Fruit fly (Drosophila melanogaster) whole organism, embryonic: ENCODE results near the gene Gr64f.

Experiments
- C15 ChIP-seq: fragments of 200-800 bp; sonication (Bioruptor generic); IDR thresholded peaks from 3 replicates; pipeline ENCODE4 v1.3.6; 2022; ENCODE audit warnings: missing biosample characterization, missing genetic modification characterization
- CG10462 ChIP-seq: fragments of 200-800 bp; sonication (Bioruptor generic); optimal IDR thresholded peaks from 2 replicates; lab custom pipeline; 2016; ENCODE audit warnings: missing biosample characterization, missing genetic modification characterization
- CG10565 ChIP-seq: fragments of 200-800 bp; sonication (Bioruptor generic); optimal IDR thresholded peaks from 3 replicates; lab custom pipeline; 2016; ENCODE audit warnings: missing biosample characterization, mild to moderate bottlenecking, missing genetic modification characterization
- CG12071 ChIP-seq: fragments of 200-800 bp; sonication (Bioruptor generic); optimal IDR thresholded peaks from 3 replicates; lab custom pipeline; 2018; ENCODE audit warnings: missing biosample characterization, mild to moderate bottlenecking, missing genetic modification characterization
- CG12104 ChIP-seq: fragments of 200-800 bp; sonication (Bioruptor generic); optimal IDR thresholded peaks from 3 replicates; lab custom pipeline; 2016; ENCODE audit warnings: missing biosample characterization, missing genetic modification characterization
- CG1233 ChIP-seq: fragments of 200-800 bp; sonication (Bioruptor generic); optimal IDR thresholded peaks from 4 replicates; lab custom pipeline; 2018; ENCODE audit warnings: missing biosample characterization, mild to moderate bottlenecking, missing genetic modification characterization
- CG12391 ChIP-seq: fragments of 200-800 bp; sonication (Bioruptor generic); optimal IDR thresholded peaks from 3 replicates; lab custom pipeline; 2018; ENCODE audit warnings: missing biosample characterization, mild to moderate bottlenecking, missing genetic modification characterization, moderate library complexity
- CG14441 ChIP-seq: fragments of 200-800 bp; sonication (Bioruptor generic); IDR thresholded peaks from 2 replicates; pipeline ENCODE4 v1.3.6; 2022; ENCODE audit warnings: missing biosample characterization, missing genetic modification characterization
- CG15269 ChIP-seq: fragments of 200-800 bp; sonication (Bioruptor generic); optimal IDR thresholded peaks from 2 replicates; lab custom pipeline; 2018; ENCODE audit warnings: missing biosample characterization, mild to moderate bottlenecking, missing genetic modification characterization, moderate library complexity
- CG1529 ChIP-seq: fragments of 200-800 bp; sonication (Bioruptor generic); optimal IDR thresholded peaks from 3 replicates; lab custom pipeline; 2018; ENCODE audit warnings: missing biosample characterization, missing genetic modification characterization
- CG1603 ChIP-seq: fragments of 200-800 bp; sonication (Bioruptor generic); optimal IDR thresholded peaks from 2 replicates; lab custom pipeline; 2019; ENCODE audit warnings: missing biosample characterization, mild to moderate bottlenecking, missing genetic modification characterization, moderate library complexity
- CG16815 ChIP-seq: fragments of 200-800 bp; sonication (Bioruptor generic); optimal IDR thresholded peaks from 3 replicates; lab custom pipeline; 2017; ENCODE audit warnings: missing biosample characterization, mild to moderate bottlenecking, missing genetic modification characterization
- CG17568 ChIP-seq: fragments of 200-800 bp; sonication (Bioruptor generic); optimal IDR thresholded peaks from 2 replicates; lab custom pipeline; 2018; ENCODE audit warnings: missing biosample characterization, mild to moderate bottlenecking, missing genetic modification characterization, moderate library complexity
- CG18599 ChIP-seq: fragments of 200-800 bp; sonication (Bioruptor generic); optimal IDR thresholded peaks from 3 replicates; lab custom pipeline; 2017; ENCODE audit warnings: missing biosample characterization, missing genetic modification characterization, mild to moderate bottlenecking, moderate library complexity, missing genetic modification reagents
- CG2712 ChIP-seq: fragments of 200-800 bp; optimal IDR thresholded peaks from 3 replicates; lab custom pipeline; 2019; ENCODE audit warnings: missing biosample characterization, mild to moderate bottlenecking, missing genetic modification characterization, moderate library complexity
- CG31441 ChIP-seq: fragments of 200-800 bp; sonication (Bioruptor generic); IDR thresholded peaks from 2 replicates; pipeline ENCODE4 v1.3.6; 2022; ENCODE audit warnings: missing biosample characterization, missing genetic modification characterization
- CG32532 ChIP-seq: fragments of 200-800 bp; sonication (Bioruptor generic); IDR thresholded peaks from 2 replicates; pipeline ENCODE4 v1.3.6; 2022; ENCODE audit warnings: missing biosample characterization, missing genetic modification characterization
- CG33213 ChIP-seq: fragments of 200-800 bp; sonication (Bioruptor generic); optimal IDR thresholded peaks from 3 replicates; lab custom pipeline; 2016; ENCODE audit warnings: missing biosample characterization, missing genetic modification characterization
- CG34376 ChIP-seq: fragments of 200-800 bp; sonication (Bioruptor generic); optimal IDR thresholded peaks from 2 replicates; lab custom pipeline; 2018; ENCODE audit warnings: missing biosample characterization, mild to moderate bottlenecking, missing genetic modification characterization
- CG4282 ChIP-seq: fragments of 200-800 bp; sonication (Bioruptor generic); optimal IDR thresholded peaks from 2 replicates; lab custom pipeline; 2016; ENCODE audit warnings: missing biosample characterization, missing genetic modification characterization
- CG43689 ChIP-seq: fragments of 200-800 bp; sonication (Bioruptor generic); IDR thresholded peaks from 2 replicates; pipeline ENCODE4 v1.3.6; 2022; ENCODE audit warnings: missing biosample characterization, missing genetic modification characterization
- CG5180 ChIP-seq: fragments of 200-800 bp; sonication (Bioruptor generic); optimal IDR thresholded peaks from 3 replicates; lab custom pipeline; 2017; ENCODE audit warnings: missing biosample characterization, missing genetic modification characterization, mild to moderate bottlenecking, moderate library complexity, missing genetic modification reagents
- CG7928 ChIP-seq: fragments of 200-800 bp; sonication (Bioruptor generic); optimal IDR thresholded peaks from 2 replicates; lab custom pipeline; 2017; ENCODE audit warnings: missing biosample characterization, mild to moderate bottlenecking, missing genetic modification characterization
- CoRest ChIP-seq: fragments of 200-800 bp; sonication (Bioruptor generic); optimal IDR thresholded peaks from 3 replicates; lab custom pipeline; 2018; ENCODE audit warnings: missing biosample characterization, mild to moderate bottlenecking, missing genetic modification characterization, moderate library complexity
- H15 ChIP-seq: fragments of 200-800 bp; sonication (Bioruptor generic); IDR thresholded peaks from 3 replicates; pipeline ENCODE4 v1.3.6; 2022; ENCODE audit warnings: missing biosample characterization, missing genetic modification characterization
- Hey ChIP-seq: fragments of 200-800 bp; sonication (Bioruptor generic); optimal IDR thresholded peaks from 3 replicates; lab custom pipeline; 2018; ENCODE audit warnings: missing biosample characterization, mild to moderate bottlenecking, missing genetic modification characterization
- HmgZ ChIP-seq: fragments of 200-800 bp; sonication (Bioruptor generic); optimal IDR thresholded peaks from 2 replicates; lab custom pipeline; 2018; ENCODE audit warnings: missing biosample characterization, mild to moderate bottlenecking, missing genetic modification characterization
- Hsf ChIP-seq: fragments of 200-800 bp; sonication (Bioruptor generic); optimal IDR thresholded peaks from 3 replicates; lab custom pipeline; 2016; ENCODE audit warnings: missing biosample characterization, missing genetic modification characterization
- Lhr ChIP-seq: fragments of 200-800 bp; sonication (Bioruptor generic); optimal IDR thresholded peaks from 3 replicates; lab custom pipeline; 2017; ENCODE audit warnings: mild to moderate bottlenecking, missing biosample characterization, missing genetic modification reagents, missing genetic modification characterization
- Oli ChIP-seq: fragments of 200-800 bp; sonication (Bioruptor generic); optimal IDR thresholded peaks from 2 replicates; lab custom pipeline; 2018; ENCODE audit warnings: missing biosample characterization, mild to moderate bottlenecking, missing genetic modification characterization, moderate library complexity
- Rx ChIP-seq: fragments of 200-800 bp; sonication (Bioruptor generic); IDR thresholded peaks from 2 replicates; pipeline ENCODE4 v1.3.6; 2022; ENCODE audit warnings: missing biosample characterization, missing genetic modification characterization
- Sry-δ ChIP-seq: fragments of 200-800 bp; sonication (Bioruptor generic); optimal IDR thresholded peaks from 2 replicates; lab custom pipeline; 2016; ENCODE audit warnings: missing biosample characterization, missing genetic modification characterization
- az2 ChIP-seq: fragments of 200-800 bp; sonication (Bioruptor generic); optimal IDR thresholded peaks from 3 replicates; lab custom pipeline; 2016; ENCODE audit warnings: missing biosample characterization, missing genetic modification characterization
- caup ChIP-seq: fragments of 200-800 bp; sonication (Bioruptor generic); optimal IDR thresholded peaks from 3 replicates; lab custom pipeline; 2017; ENCODE audit warnings: missing biosample characterization, mild to moderate bottlenecking, missing genetic modification characterization, moderate library complexity; ENCODE audit not compliant: severe bottlenecking
- corto ChIP-seq: fragments of 200-800 bp; sonication (Bioruptor generic); optimal IDR thresholded peaks from 2 replicates; lab custom pipeline; 2016; ENCODE audit warnings: missing biosample characterization, mild to moderate bottlenecking, missing genetic modification characterization, moderate library complexity
- crp ChIP-seq, 2 experiments: fragments of 200-800 bp; sonication (Bioruptor generic); optimal IDR thresholded peaks; 2 replicates in 1 of 2; 3 replicates in 1 of 2; lab custom pipeline; 2017; ENCODE audit warnings: missing biosample characterization in 2 of 2, missing genetic modification characterization in 2 of 2, mild to moderate bottlenecking in 1 of 2, moderate library complexity in 1 of 2
- dan ChIP-seq: fragments of 200-800 bp; sonication (Bioruptor generic); IDR thresholded peaks from 2 replicates; pipeline ENCODE4 v1.3.6; 2022; ENCODE audit warnings: missing biosample characterization, missing genetic modification characterization
- dmrt99B ChIP-seq: fragments of 200-800 bp; sonication (Bioruptor generic); optimal IDR thresholded peaks from 2 replicates; lab custom pipeline; 2018; ENCODE audit warnings: missing biosample characterization, mild to moderate bottlenecking, missing genetic modification characterization, moderate library complexity
- fru ChIP-seq: fragments of >200 bp; optimal IDR thresholded peaks from 2 replicates; lab custom pipeline; 2017
- gcm2 ChIP-seq: fragments of 200-800 bp; sonication (Bioruptor generic); optimal IDR thresholded peaks from 2 replicates; lab custom pipeline; 2016; ENCODE audit warnings: missing biosample characterization, missing genetic modification characterization
- mirr ChIP-seq: fragments of 200-800 bp; sonication (Bioruptor generic); optimal IDR thresholded peaks from 3 replicates; lab custom pipeline; 2018; ENCODE audit warnings: missing biosample characterization, mild to moderate bottlenecking, missing genetic modification characterization
- nmo ChIP-seq: fragments of 200-800 bp; sonication (Bioruptor generic); optimal IDR thresholded peaks from 2 replicates; lab custom pipeline; 2018; ENCODE audit warnings: missing biosample characterization, mild to moderate bottlenecking, missing genetic modification characterization, moderate library complexity
- org-1 ChIP-seq: fragments of 200-800 bp; sonication (Bioruptor generic); optimal IDR thresholded peaks from 2 replicates; lab custom pipeline; 2017; ENCODE audit warnings: missing biosample characterization, missing genetic modification characterization
- peb ChIP-seq: fragments of 200-800 bp; sonication (Bioruptor generic); IDR thresholded peaks from 2 replicates; pipeline ENCODE4 v1.3.6; 2022; ENCODE audit warnings: missing biosample characterization, missing genetic modification characterization
- prd ChIP-seq, 3 experiments: fragments of >200 bp in 2 of 3; fragments of 200-800 bp in 1 of 3; sonication (Bioruptor generic) in 1 of 3; optimal IDR thresholded peaks in 2 of 3; IDR thresholded peaks in 1 of 3; 2 replicates in 2 of 3; 3 replicates in 1 of 3; pipeline versions ENCODE4 v1.3.6 to Lab custom; 2017 to 2022; ENCODE audit warnings: missing biosample characterization in 1 of 3, missing genetic modification characterization in 1 of 3
- sens ChIP-seq: fragments of 200-800 bp; sonication (Bioruptor generic); peaks from one replicate; lab custom pipeline; 2016; ENCODE audit warnings: missing biosample characterization, missing genetic modification characterization
- sisA ChIP-seq: fragments of 200-800 bp; sonication (Bioruptor generic); IDR thresholded peaks from 2 replicates; pipeline ENCODE4 v1.3.6; 2022; ENCODE audit warnings: missing biosample characterization, missing genetic modification characterization
- tna ChIP-seq: fragments of 200-800 bp; sonication (Bioruptor generic); IDR thresholded peaks from 2 replicates; pipeline ENCODE4 v1.3.6; 2022; ENCODE audit warnings: missing biosample characterization, missing genetic modification characterization; ENCODE audit not compliant: partially characterized antibody
- ttk ChIP-seq: fragments of 200-800 bp; sonication (Bioruptor generic); IDR thresholded peaks from 2 replicates; pipeline ENCODE4 v2.1.2; 2022; ENCODE audit warnings: missing biosample characterization, missing genetic modification characterization
- tx ChIP-seq: fragments of 200-800 bp; sonication (Bioruptor generic); optimal IDR thresholded peaks from 2 replicates; lab custom pipeline; 2016; ENCODE audit warnings: missing biosample characterization, missing genetic modification characterization
- zf30C ChIP-seq: fragments of 200-800 bp; sonication (Bioruptor generic); optimal IDR thresholded peaks from 3 replicates; lab custom pipeline; 2018; ENCODE audit warnings: missing biosample characterization, mild to moderate bottlenecking, missing genetic modification characterization

The Gr64f gene

dm6 chr3L:4059293-4059820 lies 23.8 kb downstream of the Gr64f start, which contains the start of gene Ugt305A1 (continued):
- TF ChIP-seq dmrt99B (tag; lab: Kevin White, UChicago) = no peak
- TF ChIP-seq ttk = no peak
- TF ChIP-seq sens (GFP tag; lab: Kevin White, UChicago) = peak; percentile 78
- TF ChIP-seq C15 (GFP tag; lab: Robert Waterston, UW) = no peak
- no peak for TF ChIP-seq CG10462 (GFP tag; lab: Kevin White, UChicago)
- no peak for TF ChIP-seq corto (GFP tag; lab: Kevin White, UChicago)
- TF ChIP-seq dan (GFP tag; lab: Robert Waterston, UW) = no peak
- 0 out of 2 replicates have a peak, but pooled peaks have one; percentile 11 for TF ChIP-seq CG31441 (GFP tag; lab: Robert Waterston, UW)
- no peak for TF ChIP-seq CG1529 (GFP tag; lab: Kevin White, UChicago)
- no peak for TF ChIP-seq mirr (GFP tag; lab: Kevin White, UChicago)
- TF ChIP-seq H15 (GFP tag; lab: Robert Waterston, UW) = no peak
- no peak for TF ChIP-seq crp (GFP tag; optimal IDR thresholded peaks at IDR 0.05; lab: Kevin White, UChicago)
- TF ChIP-seq CG7928 (GFP tag; lab: Kevin White, UChicago) = no peak
- TF ChIP-seq Hsf (GFP tag; lab: Kevin White, UChicago) = no peak
- no peak for TF ChIP-seq Hey (tag; lab: Kevin White, UChicago)
- TF ChIP-seq caup (GFP tag; lab: Kevin White, UChicago) = no peak
- TF ChIP-seq Lhr (GFP tag; lab: Kevin White, UChicago) = no peak
- TF ChIP-seq nmo = no peak
- TF ChIP-seq CG15269 (tag; lab: Kevin White, UChicago) = no peak
- TF ChIP-seq sisA = no peak
- no peak for TF ChIP-seq CG14441 (GFP tag; lab: Robert Waterston, UW)
- no peak for TF ChIP-seq CG5180 (GFP tag; lab: Kevin White, UChicago)
- TF ChIP-seq HmgZ (tag; lab: Kevin White, UChicago) = no peak
- TF ChIP-seq Sry-δ (GFP tag; lab: Kevin White, UChicago) = no peak
- TF ChIP-seq Oli (tag; lab: Kevin White, UChicago) = peak; percentile 6
- no peak for TF ChIP-seq CG10565 (GFP tag; lab: Kevin White, UChicago)
- no peak for TF ChIP-seq CG18599 (GFP tag; lab: Kevin White, UChicago)
- TF ChIP-seq gcm2 (GFP tag; lab: Kevin White, UChicago) = no peak
- TF ChIP-seq CG4282 (GFP tag; lab: Kevin White, UChicago) = no peak
- TF ChIP-seq tx (GFP tag; lab: Kevin White, UChicago) = no peak
- no peak for TF ChIP-seq CG1603 (tag; lab: Kevin White, UChicago)
- TF ChIP-seq zf30C (GFP tag; lab: Kevin White, UChicago) = no peak
- no peak for TF ChIP-seq CG12104 (GFP tag; lab: Kevin White, UChicago)
- no peak for TF ChIP-seq CG1233 (GFP tag; lab: Kevin White, UChicago)
- TF ChIP-seq CG12391 (tag; lab: Kevin White, UChicago) = no peak
- no peak for TF ChIP-seq az2 (GFP tag; lab: Kevin White, UChicago)
- no peak for TF ChIP-seq Rx (GFP tag; lab: Robert Waterston, UW)
- TF ChIP-seq CG43689 = no peak
- TF ChIP-seq CG33213 (GFP tag; lab: Kevin White, UChicago) = no peak
- no peak for TF ChIP-seq CG12071 (GFP tag; lab: Kevin White, UChicago)
- TF ChIP-seq org-1 (GFP tag; lab: Kevin White, UChicago) = no peak
- no peak for TF ChIP-seq CG16815
- no peak for TF ChIP-seq tna (GFP tag; lab: Robert Waterston, UW)
- TF ChIP-seq CG34376 (GFP tag; lab: Kevin White, UChicago) = peak; percentile 6
- TF ChIP-seq CoRest (tag; lab: Kevin White, UChicago) = no peak
- TF ChIP-seq CG32532 (GFP tag; lab: Robert Waterston, UW) = peak; percentile 39; the same call in 1 of the 2 replicates
- TF ChIP-seq prd (optimal IDR thresholded peaks at IDR 0.05; lab: Kevin White, UChicago) = no peak
- peak; percentile 26; the same call in 1 of the 3 replicates for TF ChIP-seq prd (GFP tag; IDR thresholded peaks at IDR 0.05; lab: Robert Waterston, UW)
- no peak for TF ChIP-seq CG2712 (tag; lab: Kevin White, UChicago)
- no peak for TF ChIP-seq peb (GFP tag; lab: Robert Waterston, UW)
- no peak for TF ChIP-seq fru
- TF ChIP-seq CG17568 (GFP tag; lab: Kevin White, UChicago) = no peak
